Worm (Caenorhabditis elegans): ENCODE measurements around the gene C16A3.2.

C16A3.2 gene

DNA sequence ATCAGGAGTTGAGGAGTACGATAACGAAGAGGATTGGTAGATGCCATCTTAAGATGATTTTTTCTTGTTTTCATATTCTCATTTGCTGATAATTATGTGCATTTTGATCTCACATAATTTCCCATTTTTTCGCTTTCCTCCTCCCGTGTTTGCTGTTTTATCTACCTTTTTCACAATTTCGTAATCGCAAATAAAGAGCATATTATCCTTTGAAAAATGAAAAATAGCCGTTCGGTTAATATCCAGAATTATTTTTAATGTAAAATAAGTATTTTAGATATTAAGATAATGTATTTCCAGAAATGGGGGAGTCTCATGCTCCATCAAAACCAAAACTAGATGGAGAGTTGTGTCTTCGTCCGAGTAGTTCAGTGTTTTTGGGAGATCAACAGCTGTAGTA, 43.3 kb downstream of the C16A3.2 start, which contains the start of gene vps-16:
Gene vps-16, plus strand, starts transcription at position 301 of the 400 bp plus-strand sequence.
- TF ChIP-seq ces-1 (GFP tag; optimal IDR thresholded peaks at IDR 0.05) (no peak), tbx-8 (GFP tag; optimal IDR thresholded peaks at IDR 0.05) (no peak), cnd-1 (tag; optimal IDR thresholded peaks at IDR 0.05) (no peak), pha-4 (tag; optimal IDR thresholded peaks at IDR 0.05) (no peak), elt-1 (tag; optimal IDR thresholded peaks at IDR 0.05; ENCODE audit: borderline replicate concordance, insufficient read depth) (no peak), snpc-4 (tag; optimal IDR thresholded peaks at IDR 0.05) (no peak), ceh-83 (GFP tag; optimal IDR thresholded peaks at IDR 0.05) (no peak), drap-1 (GFP tag; optimal IDR thresholded peaks at IDR 0.05) (no peak), unc-39 (tag; optimal IDR thresholded peaks at IDR 0.05) (no peak)

DNA sequence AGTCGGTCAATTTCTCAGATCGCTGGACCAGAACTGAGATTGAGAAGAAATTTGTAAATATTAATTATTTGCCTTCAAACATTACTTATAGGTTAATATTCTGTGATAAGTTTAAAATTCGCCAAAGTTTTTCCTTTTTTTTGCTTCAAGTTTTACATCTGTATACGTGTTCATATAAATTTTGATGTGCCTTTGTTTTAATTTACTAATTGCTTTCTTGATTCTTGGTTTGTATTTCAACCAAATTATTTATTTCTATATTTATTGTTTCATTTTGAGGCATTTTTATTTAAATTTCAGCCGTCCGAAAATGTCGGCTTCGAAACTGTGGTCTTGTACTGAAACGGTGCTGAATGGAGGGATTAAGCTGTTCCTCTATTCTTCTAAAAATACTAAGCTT, 46.7 kb downstream of the C16A3.2 start, which contains the start of gene C05D11.1:
Gene C05D11.1, plus strand, starts transcription at position 301 of the 400 bp plus-strand sequence.
- TF ChIP-seq lsy-2 (tag; optimal IDR thresholded peaks at IDR 0.05) (no peak), lin-32 (GFP tag; optimal IDR thresholded peaks at IDR 0.05) (no peak), hlh-1 (tag; optimal IDR thresholded peaks at IDR 0.05) (no peak), lin-13 (tag; optimal IDR thresholded peaks at IDR 0.05) (no peak), bed-3 (GFP tag; optimal IDR thresholded peaks at IDR 0.05) (no peak), ces-1 (GFP tag; optimal IDR thresholded peaks at IDR 0.05) (no peak), sem-2 (GFP tag; optimal IDR thresholded peaks at IDR 0.05) (no peak), unc-120 (tag; optimal IDR thresholded peaks at IDR 0.05; ENCODE audit: poor library complexity, severe bottlenecking) (no peak)

DNA sequence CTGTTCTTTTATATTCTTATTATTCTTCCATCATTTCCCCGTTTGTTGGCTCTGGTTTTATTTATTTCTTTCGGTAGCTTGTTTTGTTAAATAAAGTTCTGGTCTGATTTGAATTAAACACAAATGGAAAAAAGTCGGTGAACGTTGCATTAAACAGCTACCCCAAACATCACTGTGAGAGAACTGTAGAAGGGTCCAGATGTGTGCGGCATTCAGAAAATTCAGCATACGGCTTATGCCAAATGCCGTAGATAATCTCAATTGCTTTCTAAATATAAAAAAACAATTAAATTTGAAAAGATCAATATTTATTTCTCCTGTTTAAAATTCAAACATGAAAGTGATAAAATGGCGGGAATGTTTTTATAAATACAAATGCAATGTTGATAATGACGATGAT, 50.2 kb downstream of the C16A3.2 start:
- TF ChIP-seq sem-2 (GFP tag; optimal IDR thresholded peaks at IDR 0.05) = no peak
